Fruit fly (Drosophila melanogaster): Measurements from ENCODE around the gene shps.
A peak's percentile ranks its signal among the peaks of the same experiment; 100 is the strongest.

shps gene

DNA sequence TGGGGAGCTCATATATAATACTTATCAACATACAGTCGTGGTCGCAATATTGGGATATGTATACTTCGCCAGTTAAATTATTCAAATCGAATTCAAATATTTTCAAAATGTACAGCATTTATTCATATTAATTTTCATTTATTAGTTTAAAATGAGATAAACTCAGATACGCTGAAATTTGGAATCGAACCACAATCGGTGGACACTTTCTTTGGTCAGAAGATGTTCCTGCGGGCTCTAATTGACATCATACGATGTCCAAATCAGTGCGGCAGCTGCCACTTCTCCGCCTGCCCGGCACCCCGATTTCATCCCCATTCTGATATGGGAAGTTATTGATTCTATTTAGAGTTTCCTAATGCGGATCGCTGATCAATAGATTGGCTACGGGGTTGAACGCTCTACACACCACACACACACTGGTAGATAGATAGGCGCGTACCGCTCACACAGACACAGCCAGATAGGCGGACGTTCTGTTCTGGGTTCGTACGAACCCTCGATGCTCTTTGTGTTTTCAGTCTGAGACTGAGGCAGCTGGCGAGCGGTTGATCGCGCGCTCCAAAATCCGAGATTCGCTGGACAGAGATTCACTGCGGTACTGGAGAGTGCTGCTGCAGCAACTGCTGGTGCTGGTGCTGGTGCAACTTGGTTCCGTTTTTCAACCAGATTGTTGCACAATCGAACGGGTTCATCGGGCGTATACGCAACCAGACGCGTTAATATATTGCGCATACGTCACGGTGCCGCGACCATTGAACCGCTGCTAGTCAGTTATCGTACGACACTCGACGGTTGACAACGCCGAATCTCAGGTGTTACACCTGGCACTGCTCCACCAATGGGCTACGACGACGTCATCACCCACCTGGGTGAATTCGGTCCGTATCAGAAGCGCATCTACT, 3.0 kb upstream of the shps start, which contains the start of gene Orct (continued):
- peak; percentile 38 for TF ChIP-seq da (GFP tag; optimal IDR thresholded peaks at IDR 0.05)
- 0 out of 3 replicates have a peak, but pooled peaks have one; percentile 15 for TF ChIP-seq CG3726 (GFP tag; IDR thresholded peaks at IDR 0.05)
- peak; percentile 89 for TF ChIP-seq Hmr (GFP tag; optimal IDR thresholded peaks at IDR 0.05)
- TF ChIP-seq fd102C (GFP tag; optimal IDR thresholded peaks at IDR 0.05), result no peak
- TF ChIP-seq CG13424 (tag; optimal IDR thresholded peaks at IDR 0.05), result peak; percentile 79
- peak; percentile 49 for TF ChIP-seq NFAT (GFP tag; IDR thresholded peaks at IDR 0.05)
- TF ChIP-seq Fer3 (tag; optimal IDR thresholded peaks at IDR 0.05), result peak; percentile 65
- peak; percentile 57 for TF ChIP-seq CG10274 (GFP tag; optimal IDR thresholded peaks at IDR 0.05)
- peak; percentile 29 for TF ChIP-seq NK7.1 (GFP tag; optimal IDR thresholded peaks at IDR 0.05)
- peak; percentile 87 for TF ChIP-seq grau (tag; optimal IDR thresholded peaks at IDR 0.05)
- TF ChIP-seq CG17361 (GFP tag; IDR thresholded peaks at IDR 0.05), result peak; percentile 94
- peak; percentile 88 for TF ChIP-seq CoRest (tag; optimal IDR thresholded peaks at IDR 0.05)
- peak in 1 of 2 experiments; percentile 68 for TF ChIP-seq bsh (GFP tag; optimal IDR thresholded peaks at IDR 0.05)
- TF ChIP-seq CG3281 (GFP tag; optimal IDR thresholded peaks at IDR 0.05), result peak; percentile 90
- no peak for TF ChIP-seq Dll (GFP tag; IDR thresholded peaks at IDR 0.05; ENCODE audit: partially characterized antibody)
- peak; percentile 32 for TF ChIP-seq CG18764 (GFP tag; optimal IDR thresholded peaks at IDR 0.05)
- no peak for TF ChIP-seq BEAF-32 (GFP tag; optimal IDR thresholded peaks at IDR 0.05)
- TF ChIP-seq Ptx1 (GFP tag; IDR thresholded peaks at IDR 0.05), result peak; percentile 75
- peak; percentile 9; the same call in 1 of the 2 replicates for TF ChIP-seq amos (GFP tag; IDR thresholded peaks at IDR 0.05; ENCODE audit: partially characterized antibody)
- TF ChIP-seq CTCF (GFP tag; optimal IDR thresholded peaks at IDR 0.05), result no peak
- no peak for TF ChIP-seq lov (optimal IDR thresholded peaks at IDR 0.05)
- 0 out of 3 replicates have a peak, but pooled peaks have one; percentile 7 for TF ChIP-seq lov (GFP tag; IDR thresholded peaks at IDR 0.05)
- peak; percentile 34 for TF ChIP-seq Fer2 (tag; optimal IDR thresholded peaks at IDR 0.05)
- TF ChIP-seq CG12219 (GFP tag; optimal IDR thresholded peaks at IDR 0.05), result peak; percentile 72
- peak; percentile 75; the same call in 2 of the 3 replicates for TF ChIP-seq Dbx (GFP tag; IDR thresholded peaks at IDR 0.05)
- no peak for TF ChIP-seq sima (GFP tag; optimal IDR thresholded peaks at IDR 0.05)
- no peak for TF ChIP-seq Six4 (GFP tag; optimal IDR thresholded peaks at IDR 0.05)
- no peak for TF ChIP-seq CG7271 (tag; optimal IDR thresholded peaks at IDR 0.05)
- peak; percentile 88 for TF ChIP-seq CG18619 (GFP tag; optimal IDR thresholded peaks at IDR 0.05)
- TF ChIP-seq Sry-β (GFP tag; optimal IDR thresholded peaks at IDR 0.05), result peak; percentile 7
- peak; percentile 78 for TF ChIP-seq Dek (tag; optimal IDR thresholded peaks at IDR 0.05)
- TF ChIP-seq B-H2 (GFP tag; optimal IDR thresholded peaks at IDR 0.05), result peak; percentile 59
- peak; percentile 40 for TF ChIP-seq CG7928 (GFP tag; optimal IDR thresholded peaks at IDR 0.05)
- TF ChIP-seq kay (GFP tag; optimal IDR thresholded peaks at IDR 0.05), result peak; percentile 45
- TF ChIP-seq CG31365 (tag; optimal IDR thresholded peaks at IDR 0.05), result no peak
- no peak for TF ChIP-seq aop (GFP tag; IDR thresholded peaks at IDR 0.05)
- TF ChIP-seq trem (tag; optimal IDR thresholded peaks at IDR 0.05), result peak; percentile 15
- TF ChIP-seq her (GFP tag; optimal IDR thresholded peaks at IDR 0.05), result peak; percentile 40
- peak; percentile 87 for TF ChIP-seq CG7372 (GFP tag; IDR thresholded peaks at IDR 0.05)
- peak; percentile 87 for TF ChIP-seq gem (tag; optimal IDR thresholded peaks at IDR 0.05)
- peak; percentile 45 for TF ChIP-seq twi (tag; optimal IDR thresholded peaks at IDR 0.05)
- 0 out of 2 replicates have a peak, but pooled peaks have one; percentile 18 for TF ChIP-seq wdn (GFP tag; IDR thresholded peaks at IDR 0.05)
- peak; percentile 54 for TF ChIP-seq CG18011 (GFP tag; optimal IDR thresholded peaks at IDR 0.05)
- peak; percentile 58; the same call in 2 of the 3 replicates for TF ChIP-seq Mrtf (GFP tag; IDR thresholded peaks at IDR 0.05)
- TF ChIP-seq bowl (GFP tag; IDR thresholded peaks at IDR 0.05), result 0 out of 2 replicates have a peak, but pooled peaks have one; percentile 6
- TF ChIP-seq Hr78 (GFP tag; optimal IDR thresholded peaks at IDR 0.05), result no peak
- TF ChIP-seq CG4424 (GFP tag; optimal IDR thresholded peaks at IDR 0.05), result peak; percentile 67
- peak; percentile 63 for TF ChIP-seq Hsf (GFP tag; optimal IDR thresholded peaks at IDR 0.05)

Measured in whole organism, embryonic.